Fruit fly (Drosophila melanogaster): Measurements from ENCODE around the gene syd.

DNA sequence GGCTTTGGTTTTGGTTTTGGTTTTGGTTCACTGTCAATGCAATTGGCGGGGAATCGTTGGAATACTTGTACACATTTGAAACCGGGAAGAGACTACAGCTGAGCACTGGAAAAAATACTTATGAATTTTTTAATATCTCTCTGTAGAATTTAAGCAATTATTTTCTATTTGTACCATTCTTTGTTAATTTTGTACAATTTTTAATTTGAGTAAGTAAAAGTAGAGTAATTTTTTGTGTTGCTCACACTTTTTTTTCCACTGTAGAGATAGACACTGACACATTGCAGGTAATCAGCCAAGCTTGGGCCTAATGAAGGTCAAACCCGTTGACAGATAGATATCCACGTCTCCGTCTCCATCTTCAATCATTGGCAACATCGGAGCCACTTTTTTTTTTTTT is 52.6 kb downstream of the syd start:
- no peak for TF ChIP-seq CG8159 (tag; optimal IDR thresholded peaks at IDR 0.05)
- TF ChIP-seq CG34367 (tag; optimal IDR thresholded peaks at IDR 0.05), result no peak
- TF ChIP-seq EcR (GFP tag; optimal IDR thresholded peaks at IDR 0.05), result no peak
- TF ChIP-seq CG4496 (GFP tag; IDR thresholded peaks at IDR 0.05), result peak; percentile 25; the same call in 1 of the 3 replicates
- no peak for TF ChIP-seq CG17806 (tag; optimal IDR thresholded peaks at IDR 0.05)
- TF ChIP-seq CG13204 (GFP tag; optimal IDR thresholded peaks at IDR 0.05), result no peak
- TF ChIP-seq Snoo (tag; optimal IDR thresholded peaks at IDR 0.05), result no peak
- no peak for TF ChIP-seq fd96Ca (GFP tag; IDR thresholded peaks at IDR 0.05)
- TF ChIP-seq CG9948 (tag; optimal IDR thresholded peaks at IDR 0.05), result no peak
- TF ChIP-seq CG15710 (tag; optimal IDR thresholded peaks at IDR 0.05), result no peak
- no peak for TF ChIP-seq CG14655 (GFP tag; optimal IDR thresholded peaks at IDR 0.05)
